1 worm cellular context compared by ENCODE assay signal in the genomic region with DNA sequence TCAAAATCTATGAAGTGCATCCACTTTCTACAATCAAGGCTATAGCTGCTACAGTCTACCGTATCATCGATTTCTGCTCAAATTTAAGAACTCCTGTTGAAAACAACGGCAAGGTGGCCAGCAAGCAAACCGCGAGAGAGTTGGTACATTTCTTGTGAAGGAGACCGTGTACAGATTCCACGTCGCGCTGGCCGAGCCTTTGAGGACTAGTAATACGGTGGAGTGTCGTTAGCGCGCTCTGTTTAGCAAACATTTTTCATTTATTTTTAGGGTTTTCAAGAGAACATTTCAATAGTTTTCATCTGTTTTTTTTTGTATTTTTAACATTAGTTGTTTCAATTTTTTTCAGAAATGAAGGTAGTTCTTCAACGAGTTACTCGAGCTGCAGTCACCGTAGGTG.
TF ChIP-seq lines count a peak whose summit lies in the region.

A gene (plus strand): TSS at position 350 of the 400 bp plus-strand sequence.

TF ChIP-seq in whole organism, L1 larva, 84 proteins besides CTCF, POLR2A, EP300 and RAD21 (continued from another document):
- no peak for TF ChIP-seq jun-1 (tag; optimal IDR thresholded peaks at IDR 0.05; lab: Kevin White, UChicago)
- TF ChIP-seq unc-98 (GFP tag; IDR thresholded peaks at IDR 0.05; lab: Robert Waterston, UW), result no peak
- no peak for TF ChIP-seq ceh-8 (GFP tag; optimal IDR thresholded peaks at IDR 0.05; lab: Kevin White, UChicago)
